Worm (Caenorhabditis elegans) whole organism, early embryonic: ENCODE measurements around the gene F32D1.3.

ENCODE experiments used
- B0310.2 ChIP-seq: sonication (generic microtip); optimal IDR thresholded peaks from 2 replicates; lab custom pipeline; 2016; ENCODE audit warnings: mild to moderate bottlenecking, missing genetic modification characterization, missing compliant biosample characterization
- aly-1 ChIP-seq: sonication (generic microtip); optimal IDR thresholded peaks from 2 replicates; lab custom pipeline; 2016; ENCODE audit warnings: missing genetic modification characterization, missing compliant biosample characterization
- ama-1 ChIP-seq: fragments of 150-350 bp; optimal IDR thresholded peaks from 2 replicates; lab custom pipeline; 2014
- ceh-36 ChIP-seq: sonication (generic microtip); optimal IDR thresholded peaks from 2 replicates; lab custom pipeline; 2016; ENCODE audit warnings: missing genetic modification characterization, inconsistent platforms, missing compliant biosample characterization
- ets-7 ChIP-seq: sonication (generic microtip); optimal IDR thresholded peaks from 2 replicates; lab custom pipeline; 2016; ENCODE audit warnings: missing genotype, missing genetic modification characterization, missing compliant biosample characterization
- hmbx-1 ChIP-seq: sonication (generic microtip); optimal IDR thresholded peaks from 2 replicates; lab custom pipeline; 2016; ENCODE audit warnings: mild to moderate bottlenecking, missing genetic modification characterization, missing compliant biosample characterization
- scrt-1 ChIP-seq: fragments of 200-800 bp; sonication (Bioruptor generic); IDR thresholded peaks from 2 replicates; pipeline ENCODE4 v1.3.6; 2022; ENCODE audit warnings: missing genetic modification characterization, missing compliant biosample characterization
- sea-1 ChIP-seq: fragments of 200-800 bp; sonication (Bioruptor generic); conservative IDR thresholded peaks from 2 replicates; pipeline ENCODE4 v1.3.6; 2022; ENCODE audit warnings: missing genetic modification characterization, missing compliant biosample characterization
- tbx-11 ChIP-seq: fragments of 200-800 bp; sonication (Bioruptor generic); IDR thresholded peaks from 2 replicates; pipeline ENCODE4 v1.3.6; 2022; ENCODE audit warnings: missing genetic modification characterization, missing compliant biosample characterization

- TF ChIP-seq tbx-11 (GFP tag; lab: Robert Waterston, UW): no peak
- TF ChIP-seq aly-1: no peak
- no peak for TF ChIP-seq ets-7 (tag; lab: Kevin White, UChicago)
- TF ChIP-seq scrt-1: no peak
- TF ChIP-seq sea-1 (GFP tag; lab: Robert Waterston, UW): no peak
- TF ChIP-seq B0310.2 (tag; lab: Kevin White, UChicago): no peak
- no peak for TF ChIP-seq hmbx-1 (tag; lab: Kevin White, UChicago)
- TF ChIP-seq ceh-36 (tag; lab: Kevin White, UChicago): no peak
- TF ChIP-seq ama-1 (lab: Kevin White, UChicago): no peak
Observed at ce11 chrV:4356047-4356612, 5.2 kb downstream of the F32D1.3 start.
